Fruit fly (Drosophila melanogaster) whole organism, embryonic: ENCODE results near the gene Alp10.

ENCODE experiments used
- Awh ChIP-seq: fragments of 200-800 bp; sonication (Bioruptor generic); IDR thresholded peaks from 2 replicates; pipeline ENCODE4, ENCODE4 v1.3.6; 2022; ENCODE audit warnings: missing biosample characterization, missing genetic modification characterization
- Bdp1 ChIP-seq: fragments of 200-800 bp; sonication (Bioruptor generic); optimal IDR thresholded peaks from 3 replicates; lab custom pipeline; 2016; ENCODE audit warnings: missing biosample characterization, missing genetic modification characterization
- CG15514 ChIP-seq: fragments of 200-800 bp; sonication (Bioruptor generic); optimal IDR thresholded peaks from 3 replicates; lab custom pipeline; 2017; ENCODE audit warnings: missing biosample characterization, missing genetic modification characterization, mild to moderate bottlenecking, moderate library complexity, missing genetic modification reagents
- CG1602 ChIP-seq: fragments of 200-800 bp; sonication (Bioruptor generic); optimal IDR thresholded peaks from 3 replicates; lab custom pipeline; 2016; ENCODE audit warnings: missing biosample characterization, missing genetic modification characterization
- CG16779 ChIP-seq: fragments of 200-800 bp; sonication (Bioruptor generic); IDR thresholded peaks from 2 replicates; pipeline ENCODE4 v1.3.6; 2022; ENCODE audit warnings: missing biosample characterization, missing genetic modification characterization
- CG17186 ChIP-seq: fragments of 200-800 bp; sonication (Bioruptor generic); optimal IDR thresholded peaks from 3 replicates; lab custom pipeline; 2017; ENCODE audit warnings: missing biosample characterization, missing genetic modification reagents, missing genetic modification characterization
- CG17385 ChIP-seq: fragments of 200-800 bp; sonication (Bioruptor generic); optimal IDR thresholded peaks from 3 replicates; lab custom pipeline; 2018; ENCODE audit warnings: missing biosample characterization, mild to moderate bottlenecking, missing genetic modification characterization
- CG30431 ChIP-seq: fragments of 200-800 bp; sonication (Bioruptor generic); optimal IDR thresholded peaks from 2 replicates; lab custom pipeline; 2017; ENCODE audit warnings: missing biosample characterization, missing genetic modification characterization
- CG33557 ChIP-seq: fragments of 200-800 bp; sonication (Bioruptor generic); optimal IDR thresholded peaks from 2 replicates; lab custom pipeline; 2019; ENCODE audit warnings: missing biosample characterization, mild to moderate bottlenecking, missing genetic modification characterization, moderate library complexity
- CG3838 ChIP-seq: fragments of 200-800 bp; sonication (Bioruptor generic); optimal IDR thresholded peaks from 3 replicates; lab custom pipeline; 2016; ENCODE audit warnings: missing biosample characterization, missing genetic modification characterization
- CG4360 ChIP-seq: fragments of 200-800 bp; sonication (Bioruptor generic); IDR thresholded peaks from 2 replicates; pipeline ENCODE4 v1.3.6; 2022; ENCODE audit warnings: missing biosample characterization, missing genetic modification characterization
- CG6654 ChIP-seq: fragments of 200-800 bp; sonication (Bioruptor generic); optimal IDR thresholded peaks from 2 replicates; lab custom pipeline; 2017; ENCODE audit warnings: missing biosample characterization, mild to moderate bottlenecking, missing genetic modification characterization
- CG6813 ChIP-seq: fragments of 200-800 bp; sonication (Bioruptor generic); optimal IDR thresholded peaks from 2 replicates; lab custom pipeline; 2017; ENCODE audit warnings: missing biosample characterization, missing genetic modification characterization, mild to moderate bottlenecking, moderate library complexity, missing genetic modification reagents
- CG8281 ChIP-seq: fragments of 200-800 bp; sonication (Bioruptor generic); optimal IDR thresholded peaks from 2 replicates; lab custom pipeline; 2018; ENCODE audit warnings: missing biosample characterization, mild to moderate bottlenecking, missing genetic modification characterization, moderate library complexity
- CG9215 ChIP-seq: fragments of 200-800 bp; sonication (Bioruptor generic); IDR thresholded peaks from 2 replicates; pipeline ENCODE4 v1.3.6; 2022; ENCODE audit warnings: missing biosample characterization, missing genetic modification characterization
- CG9437 ChIP-seq: fragments of 200-800 bp; sonication (Bioruptor generic); optimal IDR thresholded peaks from 2 replicates; lab custom pipeline; 2018; ENCODE audit warnings: missing biosample characterization, mild to moderate bottlenecking, missing genetic modification characterization
- CG9727 ChIP-seq: fragments of 200-800 bp; sonication (Bioruptor generic); optimal IDR thresholded peaks from 3 replicates; lab custom pipeline; 2017; ENCODE audit warnings: missing biosample characterization, mild to moderate bottlenecking, missing genetic modification characterization
- CTCF ChIP-seq: fragments of 200-800 bp; sonication (Bioruptor generic); optimal IDR thresholded peaks from 2 replicates; lab custom pipeline; 2017; ENCODE audit warnings: missing biosample characterization, mild to moderate bottlenecking, missing genetic modification characterization, moderate library complexity
- Dad ChIP-seq: fragments of 200-800 bp; sonication (Bioruptor generic); optimal IDR thresholded peaks from 3 replicates; lab custom pipeline; 2016; ENCODE audit warnings: missing biosample characterization, missing genetic modification characterization
- Deaf1 ChIP-seq: fragments of 200-800 bp; optimal IDR thresholded peaks from 3 replicates; lab custom pipeline; 2019; ENCODE audit warnings: missing biosample characterization, mild to moderate bottlenecking, missing genetic modification characterization, moderate library complexity
- Doc3 ChIP-seq: fragments of 200-800 bp; sonication (Bioruptor generic); IDR thresholded peaks from 3 replicates; pipeline ENCODE4 v1.3.6; 2022; ENCODE audit warnings: missing biosample characterization, missing genetic modification characterization; ENCODE audit not compliant: partially characterized antibody
- Dp ChIP-seq: fragments of 200-800 bp; sonication (Bioruptor generic); optimal IDR thresholded peaks from 2 replicates; lab custom pipeline; 2018; ENCODE audit warnings: missing biosample characterization, mild to moderate bottlenecking, missing genetic modification characterization, moderate library complexity
- Dref ChIP-seq: fragments of 200-800 bp; sonication (Bioruptor generic); IDR thresholded peaks from 2 replicates; pipeline ENCODE4 v1.3.6; 2022; ENCODE audit warnings: missing biosample characterization, missing genetic modification characterization
- E2f1 ChIP-seq: fragments of 200-800 bp; sonication (Bioruptor generic); IDR thresholded peaks from 2 replicates; pipeline ENCODE4 v1.3.6; 2022; ENCODE audit warnings: missing biosample characterization, missing genetic modification characterization
- Gug ChIP-seq: fragments of 200-800 bp; sonication (Bioruptor generic); IDR thresholded peaks from 4 replicates; pipeline ENCODE4 v1.3.6; 2022; ENCODE audit warnings: missing biosample characterization, missing genetic modification characterization
- HmgD ChIP-seq: fragments of 200-800 bp; sonication (Bioruptor generic); optimal IDR thresholded peaks from 3 replicates; lab custom pipeline; 2016; ENCODE audit warnings: missing biosample characterization, missing genetic modification characterization
- HmgZ ChIP-seq: fragments of 200-800 bp; sonication (Bioruptor generic); optimal IDR thresholded peaks from 2 replicates; lab custom pipeline; 2018; ENCODE audit warnings: missing biosample characterization, mild to moderate bottlenecking, missing genetic modification characterization
- MBD-R2 ChIP-seq: fragments of 200-800 bp; sonication (Bioruptor generic); IDR thresholded peaks from 2 replicates; pipeline ENCODE4 v1.3.6; 2022; ENCODE audit warnings: missing biosample characterization, missing genetic modification characterization
- Scr ChIP-seq: fragments of 200-800 bp; sonication (Bioruptor generic); IDR thresholded peaks from 2 replicates; pipeline ENCODE4 v1.3.6; 2022; ENCODE audit warnings: missing biosample characterization, missing genetic modification characterization; ENCODE audit not compliant: partially characterized antibody
- Spps ChIP-seq: fragments of 200-800 bp; sonication (Bioruptor generic); optimal IDR thresholded peaks from 2 replicates; lab custom pipeline; 2018; ENCODE audit warnings: missing biosample characterization, mild to moderate bottlenecking, missing genetic modification characterization
- cg ChIP-seq: fragments of 200-800 bp; sonication (Bioruptor generic); optimal IDR thresholded peaks from 3 replicates; lab custom pipeline; 2019; ENCODE audit warnings: missing biosample characterization, mild to moderate bottlenecking, missing genetic modification characterization, moderate library complexity
- ci ChIP-seq: fragments of 200-800 bp; sonication (Bioruptor generic); IDR thresholded peaks from 3 replicates; pipeline ENCODE4 v1.3.6; 2022; ENCODE audit warnings: missing biosample characterization, missing genetic modification characterization
- crc ChIP-seq: fragments of 200-800 bp; sonication (Bioruptor generic); optimal IDR thresholded peaks from 2 replicates; lab custom pipeline; 2016; ENCODE audit warnings: missing biosample characterization, missing genetic modification characterization
- cwo ChIP-seq: fragments of 200-800 bp; sonication (Bioruptor generic); optimal IDR thresholded peaks from 3 replicates; lab custom pipeline; 2017; ENCODE audit warnings: missing biosample characterization, missing genetic modification characterization, mild to moderate bottlenecking, moderate library complexity, missing genetic modification reagents
- da ChIP-seq: fragments of 200-800 bp; sonication (Bioruptor generic); optimal IDR thresholded peaks from 2 replicates; lab custom pipeline; 2016; ENCODE audit warnings: missing biosample characterization, missing genetic modification characterization
- disco-r ChIP-seq: fragments of 200-800 bp; sonication (Bioruptor generic); optimal IDR thresholded peaks from 2 replicates; lab custom pipeline; 2016; ENCODE audit warnings: missing biosample characterization, missing genetic modification characterization
- dmrt99B ChIP-seq: fragments of 200-800 bp; sonication (Bioruptor generic); optimal IDR thresholded peaks from 2 replicates; lab custom pipeline; 2018; ENCODE audit warnings: missing biosample characterization, mild to moderate bottlenecking, missing genetic modification characterization, moderate library complexity
- fu2 ChIP-seq: fragments of 200-800 bp; sonication (Bioruptor generic); optimal IDR thresholded peaks from 2 replicates; lab custom pipeline; 2016; ENCODE audit warnings: missing biosample characterization, missing genetic modification characterization
- hkb ChIP-seq, 2 experiments: fragments of 200-800 bp in 1 of 2; fragments of >200 bp in 1 of 2; sonication (Bioruptor generic) in 1 of 2; IDR thresholded peaks in 1 of 2; optimal IDR thresholded peaks in 1 of 2; 2 replicates each; pipeline versions ENCODE4 v1.3.6 to Lab custom; 2017 to 2022; ENCODE audit warnings: missing biosample characterization in 1 of 2, missing genetic modification characterization in 1 of 2
- jing ChIP-seq: fragments of 200-800 bp; sonication (Bioruptor generic); optimal IDR thresholded peaks from 2 replicates; lab custom pipeline; 2018; ENCODE audit warnings: missing biosample characterization, mild to moderate bottlenecking, missing genetic modification characterization
- kah ChIP-seq: fragments of 200-800 bp; sonication (Bioruptor generic); optimal IDR thresholded peaks from 2 replicates; lab custom pipeline; 2018; ENCODE audit warnings: missing biosample characterization, mild to moderate bottlenecking, missing genetic modification characterization
- ken ChIP-seq: fragments of 200-800 bp; sonication (Bioruptor generic); IDR thresholded peaks from 3 replicates; pipeline ENCODE4 v1.3.6; 2022; ENCODE audit warnings: missing biosample characterization, missing genetic modification characterization
- lab ChIP-seq: fragments of 200-800 bp; sonication (Bioruptor generic); optimal IDR thresholded peaks from 3 replicates; lab custom pipeline; 2017; ENCODE audit warnings: missing biosample characterization, missing genetic modification characterization, mild to moderate bottlenecking, moderate library complexity, missing genetic modification reagents
- lbe ChIP-seq: fragments of 200-800 bp; sonication (Bioruptor generic); optimal IDR thresholded peaks from 2 replicates; lab custom pipeline; 2016; ENCODE audit warnings: missing biosample characterization, mild to moderate bottlenecking, missing genetic modification characterization
- pho ChIP-seq: fragments of 200-800 bp; sonication (Bioruptor generic); optimal IDR thresholded peaks from 2 replicates; lab custom pipeline; 2016; ENCODE audit warnings: missing biosample characterization, missing genetic modification characterization
- phol ChIP-seq: fragments of 200-800 bp; sonication (Bioruptor generic); optimal IDR thresholded peaks from 3 replicates; lab custom pipeline; 2018; ENCODE audit warnings: missing biosample characterization, mild to moderate bottlenecking, missing genetic modification characterization, moderate library complexity
- prd ChIP-seq, 3 experiments: fragments of >200 bp in 2 of 3; fragments of 200-800 bp in 1 of 3; sonication (Bioruptor generic) in 1 of 3; optimal IDR thresholded peaks in 2 of 3; IDR thresholded peaks in 1 of 3; 2 replicates in 2 of 3; 3 replicates in 1 of 3; pipeline versions ENCODE4 v1.3.6 to Lab custom; 2017 to 2022; ENCODE audit warnings: missing biosample characterization in 1 of 3, missing genetic modification characterization in 1 of 3
- sima ChIP-seq: fragments of 200-800 bp; sonication (Bioruptor generic); optimal IDR thresholded peaks from 2 replicates; lab custom pipeline; 2016; ENCODE audit warnings: missing biosample characterization, missing genetic modification characterization
- tup ChIP-seq: fragments of 200-800 bp; sonication (Bioruptor generic); optimal IDR thresholded peaks from 2 replicates; lab custom pipeline; 2016; ENCODE audit warnings: missing biosample characterization, mild to moderate bottlenecking, missing genetic modification characterization, moderate library complexity
- zen ChIP-seq: fragments of 200-800 bp; sonication (Bioruptor generic); optimal IDR thresholded peaks from 3 replicates; lab custom pipeline; 2018; ENCODE audit warnings: missing biosample characterization, mild to moderate bottlenecking, missing genetic modification characterization, moderate library complexity

The Alp10 gene

DNA sequence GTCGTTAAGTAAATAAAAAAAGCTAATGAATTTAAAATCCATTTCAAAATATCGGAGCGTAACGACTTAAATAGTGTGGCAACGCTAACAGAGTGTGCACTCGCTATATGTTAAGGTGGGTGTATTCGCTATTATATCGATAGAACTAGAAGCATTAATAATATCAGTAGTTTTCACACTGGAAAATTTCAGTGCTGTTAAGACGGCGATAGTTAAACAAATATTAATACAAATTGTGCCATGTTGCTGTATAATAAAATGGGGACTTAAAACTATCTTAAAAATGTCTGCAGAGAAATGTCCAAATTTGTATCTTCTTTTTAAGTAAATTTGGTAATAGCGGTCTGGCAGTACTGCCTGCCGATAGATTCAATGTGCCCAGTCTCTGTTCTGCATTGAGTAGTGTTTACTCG, 11.8 kb downstream of the Alp10 start (continued):
- TF ChIP-seq MBD-R2 (peak; percentile 91), CG15514 (GFP tag; lab: Kevin White, UChicago) (peak; percentile 90), CG33557 (GFP tag; lab: Kevin White, UChicago) (no peak), phol (tag; lab: Kevin White, UChicago) (peak; percentile 90), Bdp1 (GFP tag; lab: Kevin White, UChicago) (peak; percentile 79), Dref (GFP tag; lab: Robert Waterston, UW) (peak; percentile 80), jing (peak; percentile 63), CG17385 (peak; percentile 61), CG3838 (peak; percentile 57), Spps (tag; lab: Kevin White, UChicago) (peak; percentile 63), lbe (GFP tag; lab: Kevin White, UChicago) (no peak), Doc3 (GFP tag; lab: Robert Waterston, UW) (peak; percentile 85), CG4360 (GFP tag; lab: Robert Waterston, UW) (no peak), HmgZ (tag; lab: Kevin White, UChicago) (peak; percentile 88), crc (GFP tag; lab: Kevin White, UChicago) (peak; percentile 70), CG1602 (GFP tag; lab: Kevin White, UChicago) (peak; percentile 81), CG9727 (GFP tag; lab: Kevin White, UChicago) (peak; percentile 78), tup (GFP tag; lab: Kevin White, UChicago) (peak; percentile 44), zen (tag; lab: Kevin White, UChicago) (peak; percentile 86), CG17186 (peak; percentile 60), lab (GFP tag; lab: Kevin White, UChicago) (peak; percentile 89), HmgD (GFP tag; lab: Kevin White, UChicago) (peak; percentile 87), Awh (GFP tag; lab: Robert Waterston, UW) (peak; percentile 83), prd (optimal IDR thresholded peaks at IDR 0.05; lab: Kevin White, UChicago) (no peak), prd (GFP tag; IDR thresholded peaks at IDR 0.05; lab: Robert Waterston, UW) (peak; percentile 96), CG6813 (GFP tag; lab: Kevin White, UChicago) (no peak), Gug (GFP tag; lab: Robert Waterston, UW) (peak; percentile 91), cwo (GFP tag; lab: Kevin White, UChicago) (peak; percentile 52), Scr (GFP tag; lab: Robert Waterston, UW) (peak; percentile 90), CG16779 (GFP tag; lab: Robert Waterston, UW) (peak; percentile 59; the same call in 1 of the 2 replicates), ken (peak; percentile 93), kah (no peak), disco-r (GFP tag; lab: Kevin White, UChicago) (peak; percentile 73), Dad (peak; percentile 81), ci (GFP tag; lab: Robert Waterston, UW) (peak; percentile 87), sima (GFP tag; lab: Kevin White, UChicago) (peak; percentile 51), CG6654 (peak; percentile 50), CG30431 (GFP tag; lab: Kevin White, UChicago) (peak; percentile 81), cg (GFP tag; lab: Kevin White, UChicago) (no peak), CG9215 (peak; percentile 90), CG8281 (tag; lab: Kevin White, UChicago) (peak; percentile 49), CG9437 (GFP tag; lab: Kevin White, UChicago) (peak; percentile 62), Deaf1 (no peak), fu2 (GFP tag; lab: Kevin White, UChicago) (peak; percentile 87), Dp (GFP tag; lab: Kevin White, UChicago) (peak; percentile 82), pho (GFP tag; lab: Kevin White, UChicago) (peak; percentile 93), hkb (optimal IDR thresholded peaks at IDR 0.05; lab: Kevin White, UChicago) (no peak), hkb (GFP tag; IDR thresholded peaks at IDR 0.05; lab: Robert Waterston, UW) (peak; percentile 76), E2f1 (GFP tag; lab: Robert Waterston, UW) (peak; percentile 86), dmrt99B (tag; lab: Kevin White, UChicago) (no peak), da (GFP tag; lab: Kevin White, UChicago) (peak; percentile 71), CTCF (GFP tag; lab: Kevin White, UChicago) (peak; percentile 44)
